Worm (Caenorhabditis elegans): ENCODE measurements around the gene W09G12.7.

DNA sequence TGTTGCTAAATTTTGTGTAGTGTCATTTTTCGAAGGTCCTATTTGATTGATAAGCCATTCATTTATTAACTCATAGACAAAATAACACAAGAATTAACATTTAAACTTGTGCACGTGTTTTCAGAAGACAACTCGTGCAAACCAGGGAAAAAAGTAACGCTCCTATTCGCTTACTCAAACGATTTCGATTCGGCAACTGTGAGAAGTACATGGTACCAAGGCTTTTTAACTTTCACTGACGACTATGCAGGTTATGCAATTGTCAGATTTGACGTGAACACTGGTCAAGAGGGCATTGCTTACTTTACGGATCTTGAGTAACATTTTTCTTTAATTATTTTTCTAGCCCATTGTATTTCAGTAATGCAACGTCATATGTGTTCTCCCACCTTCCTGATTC, 33.0 kb downstream of the W09G12.7 start:
- TF ChIP-seq scrt-1 (GFP tag; IDR thresholded peaks at IDR 0.05): no peak
- TF ChIP-seq ama-1 (optimal IDR thresholded peaks at IDR 0.05): no peak
- TF ChIP-seq tra-4 (tag; optimal IDR thresholded peaks at IDR 0.05): no peak
- TF ChIP-seq hnd-1 (tag; optimal IDR thresholded peaks at IDR 0.05): no peak
- no peak for TF ChIP-seq ets-7 (tag; optimal IDR thresholded peaks at IDR 0.05)
- no peak for TF ChIP-seq pes-1 (GFP tag; IDR thresholded peaks at IDR 0.05)
- no peak for TF ChIP-seq ceh-13 (GFP tag; optimal IDR thresholded peaks at IDR 0.05)
